Fruit fly (Drosophila melanogaster): ENCODE measurements around the gene CG33080.

- TF ChIP-seq Mrtf (GFP tag; IDR thresholded peaks at IDR 0.05): no peak
- TF ChIP-seq Lim3 (GFP tag; IDR thresholded peaks at IDR 0.05): no peak
- TF ChIP-seq psq (GFP tag; optimal IDR thresholded peaks at IDR 0.05): no peak
Measured at dm6 chrX:5689417-5690215, 28.0 kb downstream of the CG33080 start, which contains the start of the genes PGAP1 and cv.

Data from whole organism, embryonic.